Worm (Caenorhabditis elegans) whole organism, L2 larva: Measurements from ENCODE around the gene Y75B8A.63.

ENCODE experiments used
- C34F6.9 ChIP-seq: fragments of 150-350 bp; optimal IDR thresholded peaks from 2 replicates; lab custom pipeline; 2014; ENCODE audit warnings: missing biosample characterization, missing genetic modification characterization
- F13H6.1 ChIP-seq: sonication (generic microtip); optimal IDR thresholded peaks from 2 replicates; lab custom pipeline; 2016; ENCODE audit warnings: missing genetic modification characterization, missing compliant biosample characterization
- Y55F3AM.14 ChIP-seq: fragments of 200-800 bp; sonication (Bioruptor generic); optimal IDR thresholded peaks from 2 replicates; lab custom pipeline; 2018; ENCODE audit warnings: mild to moderate bottlenecking, missing genetic modification characterization, missing compliant biosample characterization
- ZK546.5 ChIP-seq: sonication (generic microtip); optimal IDR thresholded peaks from 2 replicates; lab custom pipeline; 2017; ENCODE audit warnings: missing biosample characterization, missing genetic modification characterization
- aly-2 ChIP-seq: fragments of 150-350 bp; optimal IDR thresholded peaks from 2 replicates; lab custom pipeline; 2014; ENCODE audit warnings: missing biosample characterization, missing genetic modification characterization
- blmp-1 ChIP-seq: sonication (generic microtip); optimal IDR thresholded peaks from 2 replicates; lab custom pipeline; 2017; ENCODE audit warnings: missing genetic modification characterization, mild to moderate bottlenecking, missing compliant biosample characterization, antibody characterized with exemption, moderate library complexity; ENCODE audit not compliant: insufficient read depth
- ceh-16 ChIP-seq: fragments of 150-350 bp; optimal IDR thresholded peaks from 2 replicates; lab custom pipeline; 2014; ENCODE audit warnings: missing biosample characterization, missing genetic modification characterization
- crh-2 ChIP-seq: sonication (generic microtip); optimal IDR thresholded peaks from 2 replicates; lab custom pipeline; 2017; ENCODE audit warnings: missing biosample characterization, missing genetic modification characterization
- egl-27 ChIP-seq: sonication (generic microtip); optimal IDR thresholded peaks from 3 replicates; lab custom pipeline; 2017; ENCODE audit warnings: missing biosample characterization, missing genetic modification reagents, missing genetic modification characterization
- elt-1 ChIP-seq: fragments of 150-350 bp; optimal IDR thresholded peaks from 2 replicates; lab custom pipeline; 2014; ENCODE audit warnings: missing biosample characterization, missing genetic modification characterization
- fos-1 ChIP-seq: fragments of 150-350 bp; optimal IDR thresholded peaks from 2 replicates; lab custom pipeline; 2014; ENCODE audit warnings: missing biosample characterization, missing genetic modification characterization
- gmeb-1 ChIP-seq: fragments of 150-350 bp; optimal IDR thresholded peaks from 2 replicates; lab custom pipeline; 2014; ENCODE audit warnings: missing biosample characterization, missing genetic modification characterization
- lin-11 ChIP-seq: fragments of 150-350 bp; sonication (generic microtip); optimal IDR thresholded peaks from 2 replicates; lab custom pipeline; 2014; ENCODE audit warnings: missing biosample characterization, missing genetic modification characterization, inconsistent platforms, mixed read lengths
- lin-13 ChIP-seq: fragments of 150-350 bp; optimal IDR thresholded peaks from 2 replicates; lab custom pipeline; 2014; ENCODE audit warnings: missing biosample characterization, missing genetic modification reagents, missing genetic modification characterization
- lin-39 ChIP-seq: fragments of 150-350 bp; optimal IDR thresholded peaks from 2 replicates; lab custom pipeline; 2014; ENCODE audit warnings: missing biosample characterization, missing genetic modification reagents, missing genetic modification characterization
- lsy-2 ChIP-seq, 2 experiments: fragments of 150-350 bp in 1 of 2; sonication (generic microtip) in 1 of 2; optimal IDR thresholded peaks; 2 replicates each; lab custom pipeline; 2014 to 2017; ENCODE audit warnings: missing biosample characterization in 2 of 2, missing genetic modification characterization in 2 of 2
- mab-5 ChIP-seq: fragments of 150-350 bp; optimal IDR thresholded peaks from 2 replicates; lab custom pipeline; 2014; ENCODE audit warnings: missing biosample characterization, missing genetic modification characterization
- mbf-1 ChIP-seq: sonication (generic microtip); optimal IDR thresholded peaks from 2 replicates; lab custom pipeline; 2017; ENCODE audit warnings: missing biosample characterization, missing genetic modification characterization
- nhr-10 ChIP-seq: sonication (generic microtip); optimal IDR thresholded peaks from 2 replicates; lab custom pipeline; 2017; ENCODE audit warnings: missing biosample characterization, missing genetic modification characterization
- nhr-11 ChIP-seq: fragments of 150-350 bp; optimal IDR thresholded peaks from 2 replicates; lab custom pipeline; 2014; ENCODE audit warnings: missing biosample characterization, missing genetic modification characterization
- nhr-12 ChIP-seq: fragments of 150-350 bp; optimal IDR thresholded peaks from 2 replicates; lab custom pipeline; 2014; ENCODE audit warnings: missing biosample characterization, missing genetic modification characterization
- nhr-129 ChIP-seq: fragments of 150-350 bp; optimal IDR thresholded peaks from 2 replicates; lab custom pipeline; 2014; ENCODE audit warnings: missing biosample characterization, missing genetic modification characterization
- nhr-21 ChIP-seq: fragments of 150-350 bp; optimal IDR thresholded peaks from 2 replicates; lab custom pipeline; 2014; ENCODE audit warnings: missing biosample characterization, missing genetic modification characterization
- nhr-25 ChIP-seq: fragments of 150-350 bp; sonication (generic microtip); optimal IDR thresholded peaks from 3 replicates; lab custom pipeline; 2014; ENCODE audit warnings: missing biosample characterization, missing genetic modification characterization
- sem-4 ChIP-seq: fragments of 150-350 bp; optimal IDR thresholded peaks from 2 replicates; lab custom pipeline; 2014; ENCODE audit warnings: missing biosample characterization, missing genetic modification reagents, missing genetic modification characterization
- sma-3 ChIP-seq: sonication (generic microtip); optimal IDR thresholded peaks from 2 replicates; lab custom pipeline; 2016; ENCODE audit warnings: missing genetic modification reagents, missing genetic modification characterization, missing compliant biosample characterization
- sma-9 ChIP-seq, 2 experiments: fragments of 150-350 bp in 1 of 2; sonication (generic microtip) in 1 of 2; optimal IDR thresholded peaks; 2 replicates each; lab custom pipeline; 2014 to 2016; ENCODE audit warnings: missing genetic modification characterization in 2 of 2, mild to moderate bottlenecking in 1 of 2, missing biosample characterization in 1 of 2, missing compliant biosample characterization in 1 of 2, missing genetic modification reagents in 1 of 2, moderate library complexity in 1 of 2
- snpc-4 ChIP-seq: fragments of 150-350 bp; optimal IDR thresholded peaks from 2 replicates; lab custom pipeline; 2014; ENCODE audit warnings: missing biosample characterization, missing genetic modification characterization
- unc-55 ChIP-seq: fragments of 150-350 bp; sonication (generic microtip); optimal IDR thresholded peaks from 3 replicates; lab custom pipeline; 2014; ENCODE audit warnings: missing biosample characterization, missing genetic modification reagents, missing genetic modification characterization
- zag-1 ChIP-seq: fragments of 150-350 bp; optimal IDR thresholded peaks from 2 replicates; lab custom pipeline; 2014; ENCODE audit warnings: missing biosample characterization, missing genetic modification characterization
- ztf-1 ChIP-seq: fragments of 200-800 bp; sonication (Bioruptor generic); conservative IDR thresholded peaks from 2 replicates; pipeline ENCODE4 v1.3.6; 2022; ENCODE audit warnings: missing genetic modification characterization, missing compliant biosample characterization
- ztf-4 ChIP-seq: fragments of 150-350 bp; optimal IDR thresholded peaks from 2 replicates; lab custom pipeline; 2014; ENCODE audit warnings: missing biosample characterization, missing genetic modification characterization

The Y75B8A.63 gene

ce11 chrIII:12331300-12331699, 3.6 kb downstream of the Y75B8A.63 start:
- TF ChIP-seq zag-1 (tag; lab: Kevin White, UChicago) (no peak), sem-4 (tag; lab: Kevin White, UChicago) (no peak), nhr-10 (tag; lab: Kevin White, UChicago) (no peak), nhr-11 (tag; lab: Kevin White, UChicago) (no peak), ceh-16 (no peak), Y55F3AM.14 (GFP tag; lab: Kevin White, UChicago) (no peak), nhr-25 (tag; lab: Kevin White, UChicago) (no peak), mab-5 (no peak), aly-2 (tag; lab: Kevin White, UChicago) (no peak), ztf-4 (no peak), lin-11 (tag; lab: Kevin White, UChicago) (no peak), egl-27 (no peak), elt-1 (tag; lab: Kevin White, UChicago) (no peak), ztf-1 (GFP tag; lab: Robert Waterston, UW) (no peak)

- TF ChIP-seq nhr-11 (tag; lab: Kevin White, UChicago) (no peak), blmp-1 (tag; lab: Kevin White, UChicago) (no peak), gmeb-1 (tag; lab: Kevin White, UChicago) (no peak)
- TF ChIP-seq, all 48 proteins: peak for 0
Measured at ce11 chrIII:12333445-12333844, 5.7 kb downstream of the Y75B8A.63 start, which contains the start of gene zip-1. Gene zip-1, plus strand, starts transcription at chrIII:12333745.

ce11 chrIII:12334268-12334667, 6.5 kb downstream of the Y75B8A.63 start:
- TF ChIP-seq Y55F3AM.14 (GFP tag; lab: Kevin White, UChicago), result no peak
- TF ChIP-seq nhr-11 (tag; lab: Kevin White, UChicago), result no peak
- TF ChIP-seq mbf-1 (tag; lab: Kevin White, UChicago), result no peak
- no peak for TF ChIP-seq C34F6.9 (tag; lab: Kevin White, UChicago)

- TF ChIP-seq nhr-12 (no peak), sma-3 (GFP tag; lab: Kevin White, UChicago) (peak; percentile 73), F13H6.1 (peak; percentile 80), nhr-25 (tag; lab: Kevin White, UChicago) (peak; percentile 76), zag-1 (tag; lab: Kevin White, UChicago) (peak; percentile 4), C34F6.9 (tag; lab: Kevin White, UChicago) (peak; percentile 81), nhr-129 (peak; percentile 91), crh-2 (peak; percentile 64), unc-55 (peak; percentile 63), blmp-1 (tag; lab: Kevin White, UChicago) (peak; percentile 63), lin-39 (tag; lab: Kevin White, UChicago) (no peak), snpc-4 (tag; lab: Kevin White, UChicago) (peak; percentile 53), ztf-4 (no peak), nhr-21 (tag; lab: Kevin White, UChicago) (peak; percentile 22), sem-4 (tag; lab: Kevin White, UChicago) (peak; percentile 83), lin-13 (GFP tag; lab: Kevin White, UChicago) (peak; percentile 35), ZK546.5 (tag; lab: Kevin White, UChicago) (no peak), lsy-2 (tag; optimal IDR thresholded peaks at IDR 0.05; lab: Kevin White, UChicago) (peak; percentile 47 to 73), fos-1 (tag; lab: Kevin White, UChicago) (peak; percentile 94), sma-9 (GFP tag; optimal IDR thresholded peaks at IDR 0.05; lab: Kevin White, UChicago) (peak; percentile 77), sma-9 (tag; optimal IDR thresholded peaks at IDR 0.05; lab: Kevin White, UChicago) (no peak), nhr-10 (tag; lab: Kevin White, UChicago) (no peak), egl-27 (peak; percentile 70), gmeb-1 (tag; lab: Kevin White, UChicago) (peak; percentile 67)
Measured at ce11 chrIII:12335400-12335994, 7.8 kb downstream of the Y75B8A.63 start.

ce11 chrIII:12344940-12345339, 17.2 kb downstream of the Y75B8A.63 start:
- TF ChIP-seq egl-27 (no peak), lsy-2 (tag; optimal IDR thresholded peaks at IDR 0.05; lab: Kevin White, UChicago) (peak in 1 of 2 experiments; percentile 53)
